Worm (Caenorhabditis elegans): Measurements from ENCODE around the gene srbc-5.

- TF ChIP-seq daf-12 (tag; optimal IDR thresholded peaks at IDR 0.05) (no peak), skn-1 (tag; optimal IDR thresholded peaks at IDR 0.05) (no peak), daf-16 (GFP tag; optimal IDR thresholded peaks at IDR 0.05) (no peak), daf-16 (tag; optimal IDR thresholded peaks at IDR 0.05) (no peak), T26A8.4 (GFP tag; IDR thresholded peaks at IDR 0.05) (no peak), F26F4.8 (GFP tag; conservative IDR thresholded peaks at IDR 0.05) (no peak)
These were observed 12.7 kb upstream of the srbc-5 start, which contains the start of gene srj-8 for ce11 chrV:3247515-3247914.
